Worm (Caenorhabditis elegans) whole organism, L2 larva: ENCODE measurements around the gene T09B9.3.

ENCODE experiments used
- C34F6.9 ChIP-seq: fragments of 150-350 bp; optimal IDR thresholded peaks from 2 replicates; lab custom pipeline; 2014; ENCODE audit warnings: missing biosample characterization, missing genetic modification characterization
- alr-1 ChIP-seq: fragments of 150-350 bp; optimal IDR thresholded peaks from 2 replicates; lab custom pipeline; 2014; ENCODE audit warnings: missing biosample characterization, missing genetic modification characterization
- aly-2 ChIP-seq: fragments of 150-350 bp; optimal IDR thresholded peaks from 2 replicates; lab custom pipeline; 2014; ENCODE audit warnings: missing biosample characterization, missing genetic modification characterization
- ama-1 ChIP-seq: fragments of 150-350 bp; optimal IDR thresholded peaks from 2 replicates; lab custom pipeline; 2018; ENCODE audit warnings: inconsistent platforms
- elt-1 ChIP-seq: fragments of 150-350 bp; optimal IDR thresholded peaks from 2 replicates; lab custom pipeline; 2014; ENCODE audit warnings: missing biosample characterization, missing genetic modification characterization
- fos-1 ChIP-seq: fragments of 150-350 bp; optimal IDR thresholded peaks from 2 replicates; lab custom pipeline; 2014; ENCODE audit warnings: missing biosample characterization, missing genetic modification characterization
- gmeb-1 ChIP-seq: fragments of 150-350 bp; optimal IDR thresholded peaks from 2 replicates; lab custom pipeline; 2014; ENCODE audit warnings: missing biosample characterization, missing genetic modification characterization
- nhr-10 ChIP-seq: sonication (generic microtip); optimal IDR thresholded peaks from 2 replicates; lab custom pipeline; 2017; ENCODE audit warnings: missing biosample characterization, missing genetic modification characterization
- nhr-11 ChIP-seq: fragments of 150-350 bp; optimal IDR thresholded peaks from 2 replicates; lab custom pipeline; 2014; ENCODE audit warnings: missing biosample characterization, missing genetic modification characterization
- snpc-4 ChIP-seq: fragments of 150-350 bp; optimal IDR thresholded peaks from 2 replicates; lab custom pipeline; 2014; ENCODE audit warnings: missing biosample characterization, missing genetic modification characterization

DNA sequence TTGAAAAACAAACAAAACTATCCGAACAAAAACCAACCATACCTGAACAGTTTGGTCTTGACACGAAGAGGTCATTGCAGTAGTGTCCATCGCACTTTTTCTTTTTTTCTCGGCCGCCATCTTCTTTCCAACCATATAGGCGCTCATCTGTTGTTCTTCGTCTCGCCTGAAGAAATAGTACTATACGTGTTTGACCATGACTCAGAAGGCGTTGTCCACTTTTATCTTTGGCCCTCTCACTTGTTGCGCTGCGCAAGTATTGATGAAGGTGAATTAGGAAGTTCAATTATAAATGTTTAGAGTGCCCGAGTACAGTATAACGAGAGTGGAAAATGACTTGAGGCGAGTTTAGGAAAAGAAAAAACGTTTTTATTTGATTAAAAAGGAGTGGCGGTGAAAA lies 24.7 kb upstream of the T09B9.3 start:
- no peak for TF ChIP-seq elt-1 (tag; lab: Kevin White, UChicago)
- TF ChIP-seq fos-1: peak; percentile 72
- no peak for TF ChIP-seq gmeb-1 (tag; lab: Kevin White, UChicago)
- TF ChIP-seq C34F6.9 (tag; lab: Kevin White, UChicago): no peak
- no peak for TF ChIP-seq nhr-11 (tag; lab: Kevin White, UChicago)
- TF ChIP-seq aly-2 (tag; lab: Kevin White, UChicago): no peak
- no peak for TF ChIP-seq nhr-10 (tag; lab: Kevin White, UChicago)
- no peak for TF ChIP-seq ama-1 (lab: Kevin White, UChicago)
- no peak for TF ChIP-seq snpc-4
- TF ChIP-seq alr-1 (tag; lab: Kevin White, UChicago): no peak
